Fruit fly (Drosophila melanogaster): ENCODE measurements around the gene Uch.

Uch gene

DNA sequence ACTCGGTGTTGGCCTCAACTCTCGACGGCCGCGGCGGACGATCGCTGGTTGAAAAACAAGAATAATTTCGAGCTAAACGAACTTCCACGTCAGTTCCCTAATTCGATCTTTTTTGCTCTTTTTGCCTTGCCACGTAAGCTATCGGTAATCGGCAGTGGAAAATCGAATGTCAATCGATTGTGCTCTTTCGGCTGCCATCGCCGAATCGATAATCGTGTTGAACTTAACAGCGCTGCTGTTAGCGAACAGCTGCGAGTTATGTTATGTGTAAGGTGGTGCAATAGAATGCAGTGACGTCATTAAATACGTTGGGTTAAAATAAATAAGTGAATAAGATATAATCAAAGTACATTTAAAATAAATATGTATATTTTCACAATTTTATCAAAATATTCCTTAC, 22.7 kb upstream of the Uch start, which contains the start of gene Sec24CD (continued):
- TF ChIP-seq Sry-δ (GFP tag; optimal IDR thresholded peaks at IDR 0.05), result peak; percentile 74
- no peak for TF ChIP-seq CG7556 (GFP tag; optimal IDR thresholded peaks at IDR 0.05)
- peak; percentile 73 for TF ChIP-seq nom (GFP tag; optimal IDR thresholded peaks at IDR 0.05)
- no peak for TF ChIP-seq Atf6 (GFP tag; IDR thresholded peaks at IDR 0.05)
- TF ChIP-seq Trl (optimal IDR thresholded peaks at IDR 0.05), result no peak
- TF ChIP-seq Trl (GFP tag; optimal IDR thresholded peaks at IDR 0.05), result no peak
- TF ChIP-seq CHES-1-like (GFP tag; optimal IDR thresholded peaks at IDR 0.05), result no peak
- no peak for TF ChIP-seq Awh (GFP tag; IDR thresholded peaks at IDR 0.05)
- TF ChIP-seq CG3407 (GFP tag; optimal IDR thresholded peaks at IDR 0.05), result no peak
- TF ChIP-seq esg (GFP tag; conservative IDR thresholded peaks at IDR 0.05), result no peak
- no peak for TF ChIP-seq CG30431 (GFP tag; optimal IDR thresholded peaks at IDR 0.05)
- no peak for TF ChIP-seq crol (GFP tag; IDR thresholded peaks at IDR 0.05)
- peak; percentile 87 for TF ChIP-seq Doc3 (GFP tag; IDR thresholded peaks at IDR 0.05; ENCODE audit: partially characterized antibody)
- TF ChIP-seq Dll (GFP tag; IDR thresholded peaks at IDR 0.05; ENCODE audit: partially characterized antibody), result peak; percentile 89
- no peak for TF ChIP-seq grn (GFP tag; optimal IDR thresholded peaks at IDR 0.05)
- TF ChIP-seq Ada2b (GFP tag; IDR thresholded peaks at IDR 0.05), result no peak
- TF ChIP-seq Hr39 (optimal IDR thresholded peaks at IDR 0.05), result no peak
- TF ChIP-seq zen (tag; optimal IDR thresholded peaks at IDR 0.05), result peak; percentile 24
- TF ChIP-seq Dp (GFP tag; optimal IDR thresholded peaks at IDR 0.05), result peak; percentile 43
- TF ChIP-seq CG17186 (GFP tag; optimal IDR thresholded peaks at IDR 0.05), result peak; percentile 10
- peak; percentile 66 for TF ChIP-seq inv (GFP tag; IDR thresholded peaks at IDR 0.05; ENCODE audit: partially characterized antibody)
- no peak for TF ChIP-seq Atf3 (GFP tag; optimal IDR thresholded peaks at IDR 0.05)
- TF ChIP-seq pum (GFP tag; optimal IDR thresholded peaks at IDR 0.05), result no peak
- TF ChIP-seq chinmo (GFP tag; IDR thresholded peaks at IDR 0.05; ENCODE audit: partially characterized antibody), result peak; percentile 97
- peak; percentile 35 for TF ChIP-seq lilli (GFP tag; optimal IDR thresholded peaks at IDR 0.05)
- TF ChIP-seq HLH3B (GFP tag; IDR thresholded peaks at IDR 0.05), result no peak
- TF ChIP-seq CG13287 (GFP tag; IDR thresholded peaks at IDR 0.05; ENCODE audit: partially characterized antibody), result peak; percentile 97
- no peak for TF ChIP-seq ATbp (GFP tag; optimal IDR thresholded peaks at IDR 0.05)
- peak; percentile 76 for TF ChIP-seq hbn (GFP tag; IDR thresholded peaks at IDR 0.05; ENCODE audit: partially characterized antibody)
- TF ChIP-seq NC2α (GFP tag; optimal IDR thresholded peaks at IDR 0.05), result no peak
- peak; percentile 59; the same call in 2 of the 3 replicates for TF ChIP-seq knrl (GFP tag; IDR thresholded peaks at IDR 0.05; ENCODE audit: partially characterized antibody)
- no peak for TF ChIP-seq Fer1 (GFP tag; optimal IDR thresholded peaks at IDR 0.05)
- TF ChIP-seq Lpt (GFP tag; optimal IDR thresholded peaks at IDR 0.05), result no peak
- no peak for TF ChIP-seq caup (GFP tag; optimal IDR thresholded peaks at IDR 0.05; ENCODE audit: severe bottlenecking)
- no peak for TF ChIP-seq CG8924 (tag; optimal IDR thresholded peaks at IDR 0.05)
- TF ChIP-seq Neu2 (GFP tag; optimal IDR thresholded peaks at IDR 0.05; ENCODE audit: borderline replicate concordance), result no peak
- no peak for TF ChIP-seq chif (GFP tag; optimal IDR thresholded peaks at IDR 0.05)
- no peak for TF ChIP-seq CG12744 (GFP tag; optimal IDR thresholded peaks at IDR 0.05)
- no peak for TF ChIP-seq btn (GFP tag; optimal IDR thresholded peaks at IDR 0.05)
- no peak for TF ChIP-seq lov (optimal IDR thresholded peaks at IDR 0.05)
- no peak for TF ChIP-seq lov (GFP tag; IDR thresholded peaks at IDR 0.05)
- no peak for TF ChIP-seq jing (GFP tag; optimal IDR thresholded peaks at IDR 0.05)
- TF ChIP-seq CrebB (tag; optimal IDR thresholded peaks at IDR 0.05), result peak; percentile 68
- TF ChIP-seq corto (GFP tag; optimal IDR thresholded peaks at IDR 0.05), result no peak
- no peak for TF ChIP-seq ap (GFP tag; IDR thresholded peaks at IDR 0.05)
- no peak for TF ChIP-seq jigr1 (GFP tag; IDR thresholded peaks at IDR 0.05)
- no peak for TF ChIP-seq CG5180 (GFP tag; optimal IDR thresholded peaks at IDR 0.05)
- peak; percentile 84; the same call in 1 of the 2 replicates for TF ChIP-seq amos (GFP tag; IDR thresholded peaks at IDR 0.05; ENCODE audit: partially characterized antibody)
- TF ChIP-seq CG10959 (GFP tag; IDR thresholded peaks at IDR 0.05), result no peak
- 0 out of 3 replicates have a peak, but pooled peaks have one; percentile 19 for TF ChIP-seq Dbx (GFP tag; IDR thresholded peaks at IDR 0.05)
- no peak for TF ChIP-seq CG2889 (GFP tag; IDR thresholded peaks at IDR 0.05)
- no peak for TF ChIP-seq CG12071 (GFP tag; optimal IDR thresholded peaks at IDR 0.05)
